Worm (Caenorhabditis elegans) whole organism, mixed stage, embryonic: Measurements from ENCODE around the gene sym-3.

Experiments used
- nhr-12 ChIP-seq: fragments of 150-350 bp; optimal IDR thresholded peaks from 2 replicates; lab custom pipeline; 2014; ENCODE audit warnings: missing biosample characterization, missing genetic modification characterization
- pha-4 ChIP-seq: fragments of 150-350 bp; optimal IDR thresholded peaks from 2 replicates; lab custom pipeline; 2018; ENCODE audit warnings: missing biosample characterization, missing genetic modification reagents, missing genetic modification characterization

ce11 chrX:5813030-5813429 is 39.5 kb downstream of the sym-3 start:
- TF ChIP-seq pha-4 (tag; lab: Kevin White, UChicago) (no peak), nhr-12 (tag; lab: Kevin White, UChicago) (no peak)
